Worm (Caenorhabditis elegans): Measurements from ENCODE around the gene lmd-3.

- TF ChIP-seq ztf-29 (GFP tag; IDR thresholded peaks at IDR 0.05) = no peak
- TF ChIP-seq flt-1 (GFP tag; IDR thresholded peaks at IDR 0.05) = no peak
- TF ChIP-seq ztf-23 (GFP tag; IDR thresholded peaks at IDR 0.05) = no peak
- TF ChIP-seq tab-1 (GFP tag; IDR thresholded peaks at IDR 0.05) = no peak
- no peak for TF ChIP-seq klf-2 (GFP tag; conservative IDR thresholded peaks at IDR 0.05)
- TF ChIP-seq cog-1 (tag; optimal IDR thresholded peaks at IDR 0.05) = no peak
- no peak for TF ChIP-seq T22C8.4 (GFP tag; IDR thresholded peaks at IDR 0.05)
- no peak for TF ChIP-seq med-1 (GFP tag; optimal IDR thresholded peaks at IDR 0.05; ENCODE audit: insufficient read depth)
- no peak for TF ChIP-seq ref-1 (GFP tag; conservative IDR thresholded peaks at IDR 0.05)
Observed at ce11 chrV:8428585-8429414, 15.8 kb downstream of the lmd-3 start.
